Fruit fly (Drosophila melanogaster) whole organism, prepupa: ENCODE data around the gene Eo.

Experiments
- Blimp-1 ChIP-seq: fragments of 200-800 bp; sonication (Bioruptor generic); optimal IDR thresholded peaks from 3 replicates; lab custom pipeline; 2017; ENCODE audit warnings: missing biosample characterization, missing genetic modification characterization, mild to moderate bottlenecking, moderate library complexity, missing genetic modification reagents
- CG10631 ChIP-seq: fragments of 200-800 bp; sonication (Bioruptor generic); optimal IDR thresholded peaks from 2 replicates; lab custom pipeline; 2016; ENCODE audit warnings: missing biosample characterization, missing genetic modification characterization
- CG10669 ChIP-seq: fragments of 200-800 bp; sonication (Bioruptor generic); optimal IDR thresholded peaks from 3 replicates; lab custom pipeline; 2018; ENCODE audit warnings: missing biosample characterization, mild to moderate bottlenecking, missing genetic modification characterization, moderate library complexity
- CG11294 ChIP-seq: fragments of 200-800 bp; sonication (Bioruptor generic); IDR thresholded peaks from 2 replicates; pipeline ENCODE4 v1.3.6; 2022; ENCODE audit warnings: missing biosample characterization, missing genetic modification characterization
- CG11762 ChIP-seq: fragments of 200-800 bp; sonication (Bioruptor generic); optimal IDR thresholded peaks from 3 replicates; lab custom pipeline; 2016; ENCODE audit warnings: missing biosample characterization, missing genetic modification characterization; ENCODE audit not compliant: insufficient read depth
- CG11902 ChIP-seq: fragments of 200-800 bp; sonication (Bioruptor generic); optimal IDR thresholded peaks from 3 replicates; lab custom pipeline; 2016; ENCODE audit warnings: missing biosample characterization, missing genetic modification characterization
- CG15336 ChIP-seq: fragments of 200-800 bp; sonication (Bioruptor generic); IDR thresholded peaks from 2 replicates; pipeline ENCODE4 v1.3.6; 2022; ENCODE audit warnings: missing biosample characterization, missing genetic modification characterization
- CG1621 ChIP-seq: fragments of 200-800 bp; sonication (Bioruptor generic); optimal IDR thresholded peaks from 3 replicates; lab custom pipeline; 2018; ENCODE audit warnings: missing biosample characterization, mild to moderate bottlenecking, missing genetic modification characterization
- CG16779 ChIP-seq: fragments of 200-800 bp; sonication (Bioruptor generic); optimal IDR thresholded peaks from 3 replicates; lab custom pipeline; 2017; ENCODE audit warnings: missing biosample characterization, mild to moderate bottlenecking, missing genetic modification characterization
- CG31627 ChIP-seq: fragments of 200-800 bp; sonication (Bioruptor generic); optimal IDR thresholded peaks from 3 replicates; lab custom pipeline; 2016; ENCODE audit warnings: missing biosample characterization, missing genetic modification characterization
- CG32006 ChIP-seq: fragments of 200-800 bp; sonication (Bioruptor generic); optimal IDR thresholded peaks from 3 replicates; lab custom pipeline; 2017; ENCODE audit warnings: missing biosample characterization, mild to moderate bottlenecking, missing genetic modification characterization
- CG3919 ChIP-seq: fragments of 200-800 bp; sonication (Bioruptor generic); optimal IDR thresholded peaks from 3 replicates; lab custom pipeline; 2016; ENCODE audit warnings: missing biosample characterization, missing genetic modification characterization
- CG4318 ChIP-seq: fragments of 200-800 bp; sonication (Bioruptor generic); optimal IDR thresholded peaks from 3 replicates; lab custom pipeline; 2017; ENCODE audit warnings: missing biosample characterization, mild to moderate bottlenecking, missing genetic modification characterization
- CG6163 ChIP-seq: fragments of 200-800 bp; sonication (Bioruptor generic); IDR thresholded peaks from 3 replicates; pipeline ENCODE4 v1.3.6; 2022; ENCODE audit warnings: missing biosample characterization, missing genetic modification characterization
- CG6276 ChIP-seq: fragments of 200-800 bp; sonication (Bioruptor generic); optimal IDR thresholded peaks from 2 replicates; lab custom pipeline; 2017; ENCODE audit warnings: missing biosample characterization, mild to moderate bottlenecking, missing genetic modification characterization
- CG6808 ChIP-seq: fragments of 200-800 bp; sonication (Bioruptor generic); optimal IDR thresholded peaks from 3 replicates; lab custom pipeline; 2017; ENCODE audit warnings: missing biosample characterization, missing genetic modification characterization, mild to moderate bottlenecking, moderate library complexity, missing genetic modification reagents
- CG8119 ChIP-seq: fragments of 200-800 bp; sonication (Bioruptor generic); IDR thresholded peaks from 3 replicates; pipeline ENCODE4 v1.3.6; 2022; ENCODE audit warnings: missing biosample characterization, missing genetic modification characterization
- CG8319 ChIP-seq: fragments of 200-800 bp; sonication (Bioruptor generic); optimal IDR thresholded peaks from 3 replicates; lab custom pipeline; 2016; ENCODE audit warnings: missing biosample characterization, missing genetic modification characterization
- CG9139 ChIP-seq: fragments of 200-800 bp; sonication (Bioruptor generic); optimal IDR thresholded peaks from 3 replicates; lab custom pipeline; 2017; ENCODE audit warnings: missing biosample characterization, mild to moderate bottlenecking, missing genetic modification characterization
- Eip75B ChIP-seq: fragments of 200-800 bp; sonication (Bioruptor generic); optimal IDR thresholded peaks from 3 replicates; lab custom pipeline; 2016; ENCODE audit warnings: missing biosample characterization, missing genetic modification characterization
- Eip93F ChIP-seq: fragments of 200-800 bp; sonication (Bioruptor generic); optimal IDR thresholded peaks from 2 replicates; lab custom pipeline; 2016; ENCODE audit warnings: missing biosample characterization, mild to moderate bottlenecking, missing genetic modification characterization
- Ets21C ChIP-seq: fragments of 200-800 bp; sonication (Bioruptor generic); optimal IDR thresholded peaks from 3 replicates; lab custom pipeline; 2016; ENCODE audit warnings: missing biosample characterization, missing genetic modification characterization
- Gug ChIP-seq: fragments of 200-800 bp; sonication (Bioruptor generic); IDR thresholded peaks from 2 replicates; pipeline ENCODE4 v1.3.6; 2022; ENCODE audit warnings: missing biosample characterization, missing genetic modification characterization
- Hr38 ChIP-seq: sonication (Bioruptor generic); optimal IDR thresholded peaks from 2 replicates; lab custom pipeline; 2016; ENCODE audit warnings: missing biosample characterization, missing genetic modification characterization
- Hr4 ChIP-seq: fragments of 200-800 bp; sonication (Bioruptor generic); optimal IDR thresholded peaks from 3 replicates; lab custom pipeline; 2016; ENCODE audit warnings: missing biosample characterization, missing genetic modification characterization
- Lpt ChIP-seq: fragments of 200-800 bp; sonication (Bioruptor generic); optimal IDR thresholded peaks from 3 replicates; lab custom pipeline; 2016; ENCODE audit warnings: missing biosample characterization, missing genetic modification characterization
- Met ChIP-seq: fragments of 200-800 bp; sonication (Bioruptor generic); optimal IDR thresholded peaks from 3 replicates; lab custom pipeline; 2016; ENCODE audit warnings: missing biosample characterization, missing genetic modification characterization
- OdsH ChIP-seq: fragments of 200-800 bp; sonication (Bioruptor generic); optimal IDR thresholded peaks from 3 replicates; lab custom pipeline; 2016; ENCODE audit warnings: missing biosample characterization, missing genetic modification characterization
- Smox ChIP-seq: fragments of 200-800 bp; sonication (Bioruptor generic); optimal IDR thresholded peaks from 3 replicates; lab custom pipeline; 2016; ENCODE audit warnings: missing biosample characterization, missing genetic modification characterization
- Sox15 ChIP-seq: fragments of 200-800 bp; sonication (Bioruptor generic); optimal IDR thresholded peaks from 3 replicates; lab custom pipeline; 2016; ENCODE audit warnings: missing biosample characterization, missing genetic modification characterization
- cyc ChIP-seq: fragments of 200-800 bp; sonication (Bioruptor generic); optimal IDR thresholded peaks from 3 replicates; lab custom pipeline; 2016; ENCODE audit warnings: missing biosample characterization, missing genetic modification characterization
- dac ChIP-seq: fragments of 200-800 bp; sonication (Bioruptor generic); optimal IDR thresholded peaks from 2 replicates; lab custom pipeline; 2017; ENCODE audit warnings: missing biosample characterization, mild to moderate bottlenecking, missing genetic modification characterization
- dsx ChIP-seq: fragments of 200-800 bp; optimal IDR thresholded peaks from 3 replicates; lab custom pipeline; 2019; ENCODE audit warnings: missing biosample characterization, mild to moderate bottlenecking, missing genetic modification characterization, moderate library complexity; ENCODE audit not compliant: poor library complexity, severe bottlenecking
- eg ChIP-seq: fragments of 200-800 bp; sonication (Bioruptor generic); IDR thresholded peaks from 3 replicates; pipeline ENCODE4 v1.3.6; 2022; ENCODE audit warnings: missing biosample characterization, missing genetic modification characterization
- esn ChIP-seq: fragments of 200-800 bp; sonication (Bioruptor generic); optimal IDR thresholded peaks from 2 replicates; lab custom pipeline; 2016; ENCODE audit warnings: missing biosample characterization, mild to moderate bottlenecking, missing genetic modification characterization, moderate library complexity
- fd59A ChIP-seq: fragments of 200-800 bp; sonication (Bioruptor generic); optimal IDR thresholded peaks from 2 replicates; lab custom pipeline; 2017; ENCODE audit warnings: missing biosample characterization, mild to moderate bottlenecking, missing genetic modification characterization, missing genetic modification reagents
- fd85E ChIP-seq: fragments of 200-800 bp; sonication (Bioruptor generic); optimal IDR thresholded peaks from 3 replicates; lab custom pipeline; 2016; ENCODE audit warnings: missing biosample characterization, missing genetic modification characterization
- fkh ChIP-seq: fragments of 200-800 bp; sonication (Bioruptor generic); optimal IDR thresholded peaks from 3 replicates; lab custom pipeline; 2017; ENCODE audit warnings: missing biosample characterization, mild to moderate bottlenecking, missing genetic modification characterization, moderate library complexity
- lz ChIP-seq: fragments of 200-800 bp; sonication (Bioruptor generic); optimal IDR thresholded peaks from 3 replicates; lab custom pipeline; 2016; ENCODE audit warnings: missing biosample characterization, missing genetic modification characterization
- net ChIP-seq: fragments of 200-800 bp; sonication (Bioruptor generic); optimal IDR thresholded peaks from 3 replicates; lab custom pipeline; 2016; ENCODE audit warnings: missing biosample characterization, missing genetic modification characterization
- salr ChIP-seq, 2 experiments: fragments of 200-800 bp; sonication (Bioruptor generic); optimal IDR thresholded peaks; 3 replicates each; lab custom pipeline; 2016 to 2018; ENCODE audit warnings: missing biosample characterization in 2 of 2, missing genetic modification characterization in 2 of 2, mild to moderate bottlenecking in 1 of 2
- spab ChIP-seq: fragments of 200-800 bp; sonication (Bioruptor generic); optimal IDR thresholded peaks from 2 replicates; lab custom pipeline; 2017; ENCODE audit warnings: missing biosample characterization, mild to moderate bottlenecking, missing genetic modification characterization, missing genetic modification reagents
- ss ChIP-seq, 2 experiments: fragments of 200-800 bp; sonication (Bioruptor generic); optimal IDR thresholded peaks; 2 replicates in 1 of 2; 3 replicates in 1 of 2; lab custom pipeline; 2017 to 2018; ENCODE audit warnings: mild to moderate bottlenecking in 2 of 2, missing biosample characterization in 2 of 2, missing genetic modification characterization in 2 of 2, moderate library complexity in 1 of 2
- svp ChIP-seq: fragments of 200-800 bp; sonication (Bioruptor generic); peaks from one replicate; lab custom pipeline; 2016; ENCODE audit warnings: missing biosample characterization, missing genetic modification characterization

Eo gene

dm6 chrX:14896310-14896709 lies 22.3 kb downstream of the Eo start (continued):
- no peak for TF ChIP-seq CG9139 (GFP tag; lab: Kevin White, UChicago)
- TF ChIP-seq Gug (GFP tag; lab: Robert Waterston, UW), result no peak
- TF ChIP-seq Hr4 (GFP tag; lab: Kevin White, UChicago), result peak; percentile 61
- TF ChIP-seq ss (GFP tag; optimal IDR thresholded peaks at IDR 0.05; lab: Kevin White, UChicago), result no peak
- TF ChIP-seq esn (GFP tag; lab: Kevin White, UChicago), result no peak
- TF ChIP-seq CG16779, result no peak
- no peak for TF ChIP-seq CG10631 (GFP tag; lab: Kevin White, UChicago)

- TF ChIP-seq CG1621 (tag; lab: Kevin White, UChicago) (no peak), Gug (GFP tag; lab: Robert Waterston, UW) (no peak), salr (GFP tag; optimal IDR thresholded peaks at IDR 0.05; lab: Kevin White, UChicago) (no peak), Eip75B (GFP tag; lab: Kevin White, UChicago) (no peak), esn (GFP tag; lab: Kevin White, UChicago) (no peak), CG9139 (GFP tag; lab: Kevin White, UChicago) (no peak), Blimp-1 (GFP tag; lab: Kevin White, UChicago) (no peak), CG11902 (GFP tag; lab: Kevin White, UChicago) (no peak), CG6276 (GFP tag; lab: Kevin White, UChicago) (no peak), CG6808 (GFP tag; lab: Kevin White, UChicago) (no peak), eg (GFP tag; lab: Robert Waterston, UW) (no peak), CG15336 (GFP tag; lab: Robert Waterston, UW) (no peak), Sox15 (GFP tag; lab: Kevin White, UChicago) (no peak), CG4318 (GFP tag; lab: Kevin White, UChicago) (no peak), svp (GFP tag; lab: Kevin White, UChicago) (no peak), CG32006 (GFP tag; lab: Kevin White, UChicago) (no peak)
These were observed 24.7 kb downstream of the Eo start for dm6 chrX:14893872-14894271.

dm6 chrX:14892303-14892702 lies 26.3 kb downstream of the Eo start:
- TF ChIP-seq lz (GFP tag; lab: Kevin White, UChicago) (no peak), CG3919 (GFP tag; lab: Kevin White, UChicago) (peak; percentile 30), CG11762 (GFP tag; lab: Kevin White, UChicago) (no peak), Eip93F (GFP tag; lab: Kevin White, UChicago) (no peak), CG15336 (GFP tag; lab: Robert Waterston, UW) (peak; percentile 69), Hr4 (GFP tag; lab: Kevin White, UChicago) (peak; percentile 1), CG11294 (no peak), fkh (GFP tag; lab: Kevin White, UChicago) (no peak), CG10631 (GFP tag; lab: Kevin White, UChicago) (peak; percentile 12), CG1621 (tag; lab: Kevin White, UChicago) (no peak), Hr38 (GFP tag; lab: Kevin White, UChicago) (no peak), ss (GFP tag; optimal IDR thresholded peaks at IDR 0.05; lab: Kevin White, UChicago) (no peak), net (GFP tag; lab: Kevin White, UChicago) (no peak), CG8319 (GFP tag; lab: Kevin White, UChicago) (peak; percentile 21), CG16779 (no peak), svp (GFP tag; lab: Kevin White, UChicago) (peak; percentile 83), Blimp-1 (GFP tag; lab: Kevin White, UChicago) (no peak), CG11902 (GFP tag; lab: Kevin White, UChicago) (peak; percentile 20), Met (GFP tag; lab: Kevin White, UChicago) (no peak), CG9139 (GFP tag; lab: Kevin White, UChicago) (no peak), dac (no peak), CG10669 (no peak), CG6276 (GFP tag; lab: Kevin White, UChicago) (peak; percentile 30), fd59A (GFP tag; lab: Kevin White, UChicago) (no peak), fd85E (GFP tag; lab: Kevin White, UChicago) (no peak), Eip75B (GFP tag; lab: Kevin White, UChicago) (peak; percentile 3), Lpt (no peak), Smox (GFP tag; lab: Kevin White, UChicago) (peak; percentile 37), cyc (GFP tag; lab: Kevin White, UChicago) (peak; percentile 31), CG6163 (GFP tag; lab: Robert Waterston, UW) (peak; percentile 52; the same call in 1 of the 3 replicates), salr (GFP tag; optimal IDR thresholded peaks at IDR 0.05; lab: Kevin White, UChicago) (no peak), esn (GFP tag; lab: Kevin White, UChicago) (peak; percentile 30), OdsH (GFP tag; lab: Kevin White, UChicago) (peak; percentile 32), CG8119 (GFP tag; lab: Robert Waterston, UW) (peak; percentile 62), CG32006 (GFP tag; lab: Kevin White, UChicago) (peak; percentile 47), CG31627 (GFP tag; lab: Kevin White, UChicago) (peak; percentile 1), spab (GFP tag; lab: Kevin White, UChicago) (no peak), Ets21C (GFP tag; lab: Kevin White, UChicago) (peak; percentile 18), dsx (GFP tag; lab: Kevin White, UChicago) (no peak)
